Fruit fly (Drosophila melanogaster): ENCODE data around the gene Ccp84Ab.

The Ccp84Ab gene

DNA sequence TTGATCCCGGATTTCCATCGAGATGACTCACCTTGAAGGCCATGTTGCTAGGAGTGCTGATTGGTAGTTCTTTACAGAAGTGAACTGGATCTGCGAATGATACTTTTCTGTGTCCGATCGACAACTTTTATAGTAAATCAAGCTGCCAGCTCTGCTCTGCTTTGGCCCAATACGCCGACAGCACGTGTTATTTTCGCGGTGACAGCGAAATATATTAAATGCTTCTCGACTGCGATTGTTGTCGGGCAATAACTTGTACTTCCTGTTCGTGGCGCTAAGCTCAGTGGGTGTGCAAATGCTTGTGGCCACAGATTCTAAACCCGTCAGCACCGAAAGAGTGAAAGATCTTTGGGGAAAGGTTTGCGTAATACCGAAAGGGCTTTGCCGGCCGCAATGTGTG lies at the start of gene Ccp84Ab:
Gene Ccp84Ab, minus strand, starts transcription at position 101 of the 400 bp plus-strand sequence.
- TF ChIP-seq CG11398 (GFP tag; optimal IDR thresholded peaks at IDR 0.05) = no peak
- no peak for TF ChIP-seq danr (GFP tag; IDR thresholded peaks at IDR 0.05)
- no peak for TF ChIP-seq dmrt11E (tag; optimal IDR thresholded peaks at IDR 0.05)
- TF ChIP-seq CG6175 (GFP tag; IDR thresholded peaks at IDR 0.05) = no peak
- no peak for TF ChIP-seq ase (GFP tag; IDR thresholded peaks at IDR 0.05)
- no peak for TF ChIP-seq inv (GFP tag; IDR thresholded peaks at IDR 0.05; ENCODE audit: partially characterized antibody)

DNA sequence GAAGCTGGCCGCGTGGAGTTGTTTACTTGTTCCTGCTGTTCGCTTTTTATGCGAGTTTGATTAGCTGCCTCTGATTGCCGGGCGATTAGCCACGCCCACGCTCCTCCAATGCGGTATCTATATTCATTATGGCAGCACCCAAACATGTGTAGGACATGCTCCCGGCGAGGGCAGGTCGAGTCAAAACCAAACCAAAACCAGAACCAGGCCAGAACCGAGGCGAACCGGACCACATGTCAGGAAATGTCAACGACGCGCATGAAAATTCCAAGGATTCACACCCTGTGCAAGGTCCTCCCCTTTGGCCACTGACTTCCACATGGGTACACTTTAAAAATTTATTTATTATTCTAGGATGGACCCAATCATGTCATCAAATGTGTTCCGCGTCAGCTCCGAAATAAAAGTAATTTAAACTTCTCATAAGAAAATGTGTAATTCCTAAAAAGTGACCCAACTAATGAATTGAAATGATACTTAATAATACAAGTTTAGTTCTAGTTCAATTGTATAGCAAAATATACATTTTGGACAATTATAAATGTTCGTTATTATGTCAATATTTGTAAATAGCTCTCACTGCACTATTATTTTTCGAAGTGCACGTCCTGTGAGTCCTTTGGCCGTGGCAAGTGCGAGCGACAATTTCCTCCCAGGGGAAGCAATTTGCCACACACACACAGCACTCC lies 48.9 kb upstream of the Ccp84Ab start:
- TF ChIP-seq Kr (GFP tag; optimal IDR thresholded peaks at IDR 0.05) = peak; percentile 23
- TF ChIP-seq MBD-R2 (GFP tag; IDR thresholded peaks at IDR 0.05) = no peak
- TF ChIP-seq CG9817 (tag; optimal IDR thresholded peaks at IDR 0.05) = no peak
- TF ChIP-seq CG14965 (GFP tag; optimal IDR thresholded peaks at IDR 0.05; ENCODE audit: borderline replicate concordance) = no peak
- TF ChIP-seq Optix (GFP tag; IDR thresholded peaks at IDR 0.05) = no peak
- TF ChIP-seq toy (GFP tag; IDR thresholded peaks at IDR 0.05) = no peak
- TF ChIP-seq ash1 (GFP tag; optimal IDR thresholded peaks at IDR 0.05) = no peak
- no peak for TF ChIP-seq rib (GFP tag; IDR thresholded peaks at IDR 0.05)
- TF ChIP-seq btn (GFP tag; optimal IDR thresholded peaks at IDR 0.05) = no peak
- peak in 1 of 3 experiments; percentile 45 for TF ChIP-seq lola (GFP tag; optimal IDR thresholded peaks at IDR 0.05)
- no peak for TF ChIP-seq Trl (optimal IDR thresholded peaks at IDR 0.05)
- no peak for TF ChIP-seq Trl (GFP tag; optimal IDR thresholded peaks at IDR 0.05)
- TF ChIP-seq ind (GFP tag; optimal IDR thresholded peaks at IDR 0.05) = no peak
- no peak for TF ChIP-seq Oaz (GFP tag; IDR thresholded peaks at IDR 0.05)
- no peak for TF ChIP-seq CG18011 (GFP tag; optimal IDR thresholded peaks at IDR 0.05)
- TF ChIP-seq C15 (GFP tag; IDR thresholded peaks at IDR 0.05) = no peak
- no peak for TF ChIP-seq Hmr (GFP tag; optimal IDR thresholded peaks at IDR 0.05)
- no peak for TF ChIP-seq CG12391 (tag; optimal IDR thresholded peaks at IDR 0.05)
- no peak for TF ChIP-seq h (optimal IDR thresholded peaks at IDR 0.05)
- TF ChIP-seq Pdp1 (GFP tag; optimal IDR thresholded peaks at IDR 0.05) = no peak
- peak; percentile 39 for TF ChIP-seq phol (tag; optimal IDR thresholded peaks at IDR 0.05)
- peak; percentile 71 for TF ChIP-seq zen (tag; optimal IDR thresholded peaks at IDR 0.05)
- TF ChIP-seq pzg (GFP tag; optimal IDR thresholded peaks at IDR 0.05) = no peak
- TF ChIP-seq lmd (GFP tag; IDR thresholded peaks at IDR 0.05) = no peak
- no peak for TF ChIP-seq CG10209 (GFP tag; optimal IDR thresholded peaks at IDR 0.05)
- TF ChIP-seq CG7963 (GFP tag; IDR thresholded peaks at IDR 0.05; ENCODE audit: partially characterized antibody) = no peak
- peak; percentile 14 for TF ChIP-seq dmrt99B (tag; optimal IDR thresholded peaks at IDR 0.05)
- no peak for TF ChIP-seq CG17385 (GFP tag; optimal IDR thresholded peaks at IDR 0.05)
- TF ChIP-seq CG12744 (GFP tag; optimal IDR thresholded peaks at IDR 0.05) = no peak
- no peak for TF ChIP-seq sens-2 (GFP tag; IDR thresholded peaks at IDR 0.05)
- no peak for TF ChIP-seq CG3847 (GFP tag; IDR thresholded peaks at IDR 0.05)
- TF ChIP-seq CG1603 (tag; optimal IDR thresholded peaks at IDR 0.05) = no peak
- TF ChIP-seq CG10431 (GFP tag; optimal IDR thresholded peaks at IDR 0.05) = no peak
- no peak for TF ChIP-seq CG42726 (GFP tag; IDR thresholded peaks at IDR 0.05; ENCODE audit: partially characterized antibody)
- TF ChIP-seq bowl (GFP tag; IDR thresholded peaks at IDR 0.05) = no peak
- no peak for TF ChIP-seq Neu2 (GFP tag; optimal IDR thresholded peaks at IDR 0.05; ENCODE audit: borderline replicate concordance)
- no peak for TF ChIP-seq Xbp1 (GFP tag; optimal IDR thresholded peaks at IDR 0.05)
- TF ChIP-seq B-H1 (GFP tag; IDR thresholded peaks at IDR 0.05) = no peak
- TF ChIP-seq Elba2 (GFP tag; optimal IDR thresholded peaks at IDR 0.05) = no peak
- no peak for TF ChIP-seq gsb-n (tag; optimal IDR thresholded peaks at IDR 0.05)
- TF ChIP-seq stwl (tag; optimal IDR thresholded peaks at IDR 0.05) = no peak
- no peak for TF ChIP-seq CG31224 (GFP tag; IDR thresholded peaks at IDR 0.05)
- no peak for TF ChIP-seq Xrp1 (GFP tag; IDR thresholded peaks at IDR 0.05)

Measured in whole organism, embryonic.